Fruit fly (Drosophila melanogaster): ENCODE data around the gene CG9173.

- TF ChIP-seq CG14655 (GFP tag; optimal IDR thresholded peaks at IDR 0.05) (no peak), EcR (GFP tag; optimal IDR thresholded peaks at IDR 0.05) (no peak), CG9948 (tag; optimal IDR thresholded peaks at IDR 0.05) (no peak), Ets98B (GFP tag; IDR thresholded peaks at IDR 0.05) (no peak), Pif1A (GFP tag; optimal IDR thresholded peaks at IDR 0.05) (no peak), CG32121 (GFP tag; IDR thresholded peaks at IDR 0.05) (no peak), CG8159 (tag; optimal IDR thresholded peaks at IDR 0.05) (no peak), CG12605 (GFP tag; IDR thresholded peaks at IDR 0.05) (no peak), CG4496 (GFP tag; IDR thresholded peaks at IDR 0.05) (no peak), fd96Ca (GFP tag; IDR thresholded peaks at IDR 0.05) (no peak)
Measured at dm6 chr3L:1402152-1402551, 21.1 kb downstream of the CG9173 start.
